Fruit fly (Drosophila melanogaster) whole organism, embryonic: Measurements from ENCODE around the gene CG34056.
A peak's percentile ranks its signal among the peaks of the same experiment; 100 is the strongest.

Experiments
- Ada2b ChIP-seq: fragments of 200-800 bp; sonication (Bioruptor generic); IDR thresholded peaks from 2 replicates; pipeline ENCODE4 v1.3.6; 2022; ENCODE audit warnings: missing biosample characterization, missing genetic modification characterization
- Bdp1 ChIP-seq: fragments of 200-800 bp; sonication (Bioruptor generic); optimal IDR thresholded peaks from 3 replicates; lab custom pipeline; 2016; ENCODE audit warnings: missing biosample characterization, missing genetic modification characterization
- Bgb ChIP-seq: fragments of 200-800 bp; sonication (Bioruptor generic); IDR thresholded peaks from 2 replicates; pipeline ENCODE4 v1.3.6; 2022; ENCODE audit warnings: missing biosample characterization, missing genetic modification characterization; ENCODE audit not compliant: partially characterized antibody
- CG10209 ChIP-seq: fragments of 200-800 bp; sonication (Bioruptor generic); optimal IDR thresholded peaks from 3 replicates; lab custom pipeline; 2017; ENCODE audit warnings: missing biosample characterization, mild to moderate bottlenecking, missing genetic modification characterization, missing genetic modification reagents
- CG1024 ChIP-seq: fragments of 200-800 bp; sonication (Bioruptor generic); IDR thresholded peaks from 2 replicates; pipeline ENCODE4 v1.3.6; 2022; ENCODE audit warnings: missing biosample characterization, missing genetic modification characterization
- CG10654 ChIP-seq: fragments of 200-800 bp; sonication (Bioruptor generic); optimal IDR thresholded peaks from 2 replicates; lab custom pipeline; 2016; ENCODE audit warnings: missing biosample characterization, missing genetic modification characterization
- CG12299 ChIP-seq: fragments of 200-800 bp; sonication (Bioruptor generic); optimal IDR thresholded peaks from 2 replicates; lab custom pipeline; 2018; ENCODE audit warnings: missing biosample characterization, mild to moderate bottlenecking, missing genetic modification characterization
- CG12744 ChIP-seq: fragments of 200-800 bp; sonication (Bioruptor generic); optimal IDR thresholded peaks from 2 replicates; lab custom pipeline; 2016; ENCODE audit warnings: missing biosample characterization, missing genetic modification characterization
- CG13775 ChIP-seq: fragments of 200-800 bp; sonication (Bioruptor generic); optimal IDR thresholded peaks from 3 replicates; lab custom pipeline; 2017; ENCODE audit warnings: missing biosample characterization, mild to moderate bottlenecking, missing genetic modification characterization
- CG14014 ChIP-seq: fragments of 200-800 bp; sonication (Bioruptor generic); IDR thresholded peaks from 2 replicates; pipeline ENCODE4 v1.3.6; 2022; ENCODE audit warnings: missing biosample characterization, missing genetic modification characterization
- CG14860 ChIP-seq: fragments of 200-800 bp; sonication (Bioruptor generic); IDR thresholded peaks from 3 replicates; pipeline ENCODE4 v1.3.6; 2022; ENCODE audit warnings: missing biosample characterization, missing genetic modification characterization; ENCODE audit not compliant: partially characterized antibody
- CG15514 ChIP-seq: fragments of 200-800 bp; sonication (Bioruptor generic); optimal IDR thresholded peaks from 3 replicates; lab custom pipeline; 2017; ENCODE audit warnings: missing biosample characterization, missing genetic modification characterization, mild to moderate bottlenecking, moderate library complexity, missing genetic modification reagents
- CG15696 ChIP-seq: fragments of 200-800 bp; sonication (Bioruptor generic); optimal IDR thresholded peaks from 2 replicates; lab custom pipeline; 2019; ENCODE audit warnings: missing biosample characterization, mild to moderate bottlenecking, missing genetic modification characterization, moderate library complexity
- CG17385 ChIP-seq: fragments of 200-800 bp; sonication (Bioruptor generic); optimal IDR thresholded peaks from 3 replicates; lab custom pipeline; 2018; ENCODE audit warnings: missing biosample characterization, mild to moderate bottlenecking, missing genetic modification characterization
- CG17802 ChIP-seq: fragments of 200-800 bp; sonication (Bioruptor generic); optimal IDR thresholded peaks from 2 replicates; lab custom pipeline; 2018; ENCODE audit warnings: missing biosample characterization, mild to moderate bottlenecking, missing genetic modification characterization, moderate library complexity
- CG17829 ChIP-seq: fragments of 200-800 bp; optimal IDR thresholded peaks from 2 replicates; lab custom pipeline; 2019; ENCODE audit warnings: missing biosample characterization, mild to moderate bottlenecking, missing genetic modification characterization, moderate library complexity
- CG1832 ChIP-seq: fragments of 200-800 bp; sonication (Bioruptor generic); optimal IDR thresholded peaks from 2 replicates; lab custom pipeline; 2017; ENCODE audit warnings: missing biosample characterization, mild to moderate bottlenecking, missing genetic modification characterization, inconsistent platforms
- CG3407 ChIP-seq: fragments of 200-800 bp; sonication (Bioruptor generic); optimal IDR thresholded peaks from 2 replicates; lab custom pipeline; 2018; ENCODE audit warnings: missing biosample characterization, mild to moderate bottlenecking, missing genetic modification characterization
- CG3995 ChIP-seq: fragments of 200-800 bp; sonication (Bioruptor generic); optimal IDR thresholded peaks from 3 replicates; lab custom pipeline; 2016; ENCODE audit warnings: missing biosample characterization, missing genetic modification characterization
- CG6683 ChIP-seq: fragments of 200-800 bp; sonication (Bioruptor generic); optimal IDR thresholded peaks from 2 replicates; lab custom pipeline; 2017; ENCODE audit warnings: missing biosample characterization, mild to moderate bottlenecking, missing genetic modification characterization, missing genetic modification reagents
- CG7786 ChIP-seq: fragments of 200-800 bp; sonication (Bioruptor generic); optimal IDR thresholded peaks from 2 replicates; lab custom pipeline; 2016; ENCODE audit warnings: missing biosample characterization, missing genetic modification characterization
- CG8290 ChIP-seq, 3 experiments: fragments of 200-800 bp; sonication (Bioruptor generic); optimal IDR thresholded peaks; 2 replicates each; lab custom pipeline; 2016 to 2019; ENCODE audit warnings: missing biosample characterization in 3 of 3, missing genetic modification characterization in 3 of 3, mild to moderate bottlenecking in 2 of 3, moderate library complexity in 1 of 3
- CG8924 ChIP-seq: fragments of 200-800 bp; optimal IDR thresholded peaks from 3 replicates; lab custom pipeline; 2019; ENCODE audit warnings: missing biosample characterization, mild to moderate bottlenecking, missing genetic modification characterization, moderate library complexity
- CTCF ChIP-seq: fragments of 200-800 bp; sonication (Bioruptor generic); optimal IDR thresholded peaks from 2 replicates; lab custom pipeline; 2017; ENCODE audit warnings: missing biosample characterization, mild to moderate bottlenecking, missing genetic modification characterization, moderate library complexity
- Dref ChIP-seq: fragments of 200-800 bp; sonication (Bioruptor generic); IDR thresholded peaks from 2 replicates; pipeline ENCODE4 v1.3.6; 2022; ENCODE audit warnings: missing biosample characterization, missing genetic modification characterization
- H15 ChIP-seq: fragments of 200-800 bp; sonication (Bioruptor generic); IDR thresholded peaks from 3 replicates; pipeline ENCODE4 v1.3.6; 2022; ENCODE audit warnings: missing biosample characterization, missing genetic modification characterization
- Lim3 ChIP-seq: fragments of 200-800 bp; sonication (Bioruptor generic); IDR thresholded peaks from 2 replicates; pipeline ENCODE4 v1.3.6; 2022; ENCODE audit warnings: missing biosample characterization, missing genetic modification characterization
- NK7.1 ChIP-seq: fragments of 200-800 bp; sonication (Bioruptor generic); optimal IDR thresholded peaks from 3 replicates; lab custom pipeline; 2016; ENCODE audit warnings: missing biosample characterization, missing genetic modification characterization
- Oli ChIP-seq: fragments of 200-800 bp; sonication (Bioruptor generic); optimal IDR thresholded peaks from 2 replicates; lab custom pipeline; 2018; ENCODE audit warnings: missing biosample characterization, mild to moderate bottlenecking, missing genetic modification characterization, moderate library complexity
- Sin3A ChIP-seq: fragments of >200 bp; optimal IDR thresholded peaks from 2 replicates; lab custom pipeline; 2018
- Sry-β ChIP-seq: fragments of 200-800 bp; sonication (Bioruptor generic); optimal IDR thresholded peaks from 2 replicates; lab custom pipeline; 2018; ENCODE audit warnings: missing biosample characterization, mild to moderate bottlenecking, missing genetic modification characterization, moderate library complexity
- Usf ChIP-seq: fragments of 200-800 bp; sonication (Bioruptor generic); optimal IDR thresholded peaks from 2 replicates; lab custom pipeline; 2017; ENCODE audit warnings: missing genotype, missing biosample characterization, missing genetic modification characterization
- Vsx1 ChIP-seq: fragments of 200-800 bp; sonication (Bioruptor generic); optimal IDR thresholded peaks from 2 replicates; lab custom pipeline; 2017; ENCODE audit warnings: missing biosample characterization, mild to moderate bottlenecking, missing genetic modification characterization, missing genetic modification reagents
- ara ChIP-seq: fragments of 200-800 bp; sonication (Bioruptor generic); IDR thresholded peaks from 2 replicates; pipeline ENCODE4 v1.3.6; 2022; ENCODE audit warnings: missing biosample characterization, missing genetic modification characterization
- bcd ChIP-seq: fragments of 200-800 bp; sonication (Bioruptor generic); optimal IDR thresholded peaks from 2 replicates; lab custom pipeline; 2017; ENCODE audit warnings: missing biosample characterization, mild to moderate bottlenecking, missing genetic modification characterization
- btn ChIP-seq: fragments of 200-800 bp; sonication (Bioruptor generic); optimal IDR thresholded peaks from 2 replicates; lab custom pipeline; 2016; ENCODE audit warnings: missing biosample characterization, missing genetic modification characterization
- h ChIP-seq: fragments of >200 bp; optimal IDR thresholded peaks from 2 replicates; lab custom pipeline; 2017
- kay ChIP-seq: fragments of 200-800 bp; sonication (Bioruptor generic); optimal IDR thresholded peaks from 2 replicates; lab custom pipeline; 2016; ENCODE audit warnings: missing biosample characterization, missing genetic modification characterization
- kni ChIP-seq: fragments of 200-800 bp; sonication (Bioruptor generic); optimal IDR thresholded peaks from 3 replicates; lab custom pipeline; 2017; ENCODE audit warnings: mild to moderate bottlenecking, missing biosample characterization, missing genetic modification reagents, missing genetic modification characterization
- lov ChIP-seq, 2 experiments: fragments of 200-800 bp in 1 of 2; fragments of >200 bp in 1 of 2; sonication (Bioruptor generic) in 1 of 2; IDR thresholded peaks in 1 of 2; optimal IDR thresholded peaks in 1 of 2; 2 replicates in 1 of 2; 3 replicates in 1 of 2; pipeline versions ENCODE4 v1.3.6 to Lab custom; 2017 to 2022; ENCODE audit warnings: missing biosample characterization in 1 of 2, missing genetic modification characterization in 1 of 2
- nerfin-1 ChIP-seq: fragments of 200-800 bp; sonication (Bioruptor generic); optimal IDR thresholded peaks from 3 replicates; lab custom pipeline; 2019; ENCODE audit warnings: missing biosample characterization, mild to moderate bottlenecking, missing genetic modification characterization, moderate library complexity
- pum ChIP-seq: fragments of 200-800 bp; sonication (Bioruptor generic); optimal IDR thresholded peaks from 2 replicates; lab custom pipeline; 2016; ENCODE audit warnings: missing biosample characterization, missing genetic modification characterization
- pzg ChIP-seq: fragments of 200-800 bp; sonication (Bioruptor generic); optimal IDR thresholded peaks from 3 replicates; lab custom pipeline; 2018; ENCODE audit warnings: missing biosample characterization, mild to moderate bottlenecking, missing genetic modification characterization, moderate library complexity
- salm ChIP-seq: fragments of 200-800 bp; sonication (Bioruptor generic); optimal IDR thresholded peaks from 2 replicates; lab custom pipeline; 2018; ENCODE audit warnings: missing biosample characterization, mild to moderate bottlenecking, missing genetic modification characterization
- sqz ChIP-seq: fragments of 200-800 bp; sonication (Bioruptor generic); optimal IDR thresholded peaks from 3 replicates; lab custom pipeline; 2018; ENCODE audit warnings: missing biosample characterization, mild to moderate bottlenecking, missing genetic modification characterization
- stwl ChIP-seq: fragments of 200-800 bp; sonication (Bioruptor generic); optimal IDR thresholded peaks from 3 replicates; lab custom pipeline; 2018; ENCODE audit warnings: missing biosample characterization, mild to moderate bottlenecking, missing genetic modification characterization, moderate library complexity
- tll ChIP-seq, 2 experiments: fragments of 200-800 bp in 1 of 2; fragments of >200 bp in 1 of 2; sonication (Bioruptor generic) in 1 of 2; optimal IDR thresholded peaks; 2 replicates each; lab custom pipeline; 2017 to 2019; ENCODE audit warnings: missing biosample characterization in 2 of 2, missing genetic modification characterization in 2 of 2, mild to moderate bottlenecking in 1 of 2, moderate library complexity in 1 of 2
- trem ChIP-seq: fragments of 200-800 bp; optimal IDR thresholded peaks from 3 replicates; lab custom pipeline; 2019; ENCODE audit warnings: missing biosample characterization, mild to moderate bottlenecking, missing genetic modification characterization, moderate library complexity

Gene CG34056

dm6 chr3L:882892-883255, 12.9 kb upstream of the CG34056 start (continued):
- TF ChIP-seq lov (optimal IDR thresholded peaks at IDR 0.05; lab: Kevin White, UChicago) (no peak), lov (GFP tag; IDR thresholded peaks at IDR 0.05; lab: Robert Waterston, UW) (0 out of 3 replicates have a peak, but pooled peaks have one; percentile 7), Ada2b (no peak), CG10654 (GFP tag; lab: Kevin White, UChicago) (no peak), CG17802 (tag; lab: Kevin White, UChicago) (no peak), CG17829 (tag; lab: Kevin White, UChicago) (no peak), nerfin-1 (tag; lab: Kevin White, UChicago) (peak; percentile 83), sqz (no peak), CG3995 (GFP tag; lab: Kevin White, UChicago) (no peak), trem (no peak), h (lab: Kevin White, UChicago) (no peak), CG13775 (no peak), Vsx1 (no peak), bcd (GFP tag; lab: Kevin White, UChicago) (no peak), CTCF (GFP tag; lab: Kevin White, UChicago) (peak; percentile 91), CG15514 (GFP tag; lab: Kevin White, UChicago) (peak; percentile 7), CG8290 (GFP tag; optimal IDR thresholded peaks at IDR 0.05; lab: Kevin White, UChicago) (no peak), CG8290 (tag; optimal IDR thresholded peaks at IDR 0.05; lab: Kevin White, UChicago) (peak in 1 of 2 experiments; percentile 19), Sin3A (no peak), CG3407 (GFP tag; lab: Kevin White, UChicago) (no peak), kni (GFP tag; lab: Kevin White, UChicago) (peak; percentile 21), stwl (tag; lab: Kevin White, UChicago) (no peak), tll (GFP tag; optimal IDR thresholded peaks at IDR 0.05; lab: Kevin White, UChicago) (no peak), ara (GFP tag; lab: Robert Waterston, UW) (no peak), CG1024 (GFP tag; lab: Robert Waterston, UW) (peak; percentile 41; the same call in 1 of the 2 replicates), pzg (GFP tag; lab: Kevin White, UChicago) (no peak), CG14014 (GFP tag; lab: Robert Waterston, UW) (no peak), Usf (GFP tag; lab: Kevin White, UChicago) (no peak), kay (GFP tag; lab: Kevin White, UChicago) (no peak), H15 (GFP tag; lab: Robert Waterston, UW) (no peak), CG15696 (no peak), CG10209 (no peak), NK7.1 (GFP tag; lab: Kevin White, UChicago) (no peak), CG17385 (GFP tag; lab: Kevin White, UChicago) (peak; percentile 85), CG12744 (no peak), CG1832 (GFP tag; lab: Kevin White, UChicago) (no peak), Bdp1 (no peak), CG14860 (no peak), Bgb (no peak), CG7786 (no peak), btn (GFP tag; lab: Kevin White, UChicago) (no peak), CG8924 (tag; lab: Kevin White, UChicago) (no peak), CG12299 (tag; lab: Kevin White, UChicago) (no peak), Lim3 (GFP tag; lab: Robert Waterston, UW) (no peak), Sry-β (GFP tag; lab: Kevin White, UChicago) (no peak), Dref (GFP tag; lab: Robert Waterston, UW) (no peak), salm (tag; lab: Kevin White, UChicago) (no peak), CG6683 (no peak), pum (GFP tag; lab: Kevin White, UChicago) (no peak), Oli (tag; lab: Kevin White, UChicago) (no peak)
